Fruit fly (Drosophila melanogaster) whole organism, adult: ENCODE measurements around the gene CG12438.

Experiments used
- CG14711 ChIP-seq: fragments of 200-800 bp; sonication (Bioruptor generic); optimal IDR thresholded peaks from 2 replicates; lab custom pipeline; 2018; ENCODE audit warnings: missing biosample characterization, mild to moderate bottlenecking, missing genetic modification characterization, moderate library complexity
- CG1620 ChIP-seq: fragments of 200-800 bp; sonication (Bioruptor generic); optimal IDR thresholded peaks from 2 replicates; lab custom pipeline; 2016; ENCODE audit warnings: missing biosample characterization, missing genetic modification characterization
- CG33017 ChIP-seq: fragments of 200-800 bp; sonication (Bioruptor generic); optimal IDR thresholded peaks from 2 replicates; lab custom pipeline; 2018; ENCODE audit warnings: missing biosample characterization, mild to moderate bottlenecking, missing genetic modification characterization, moderate library complexity
- CG5204 ChIP-seq: fragments of 200-800 bp; sonication (Bioruptor generic); optimal IDR thresholded peaks from 2 replicates; lab custom pipeline; 2016; ENCODE audit warnings: missing biosample characterization, missing genetic modification characterization
- Clk ChIP-seq: fragments of 200-800 bp; sonication (Bioruptor generic); optimal IDR thresholded peaks from 2 replicates; lab custom pipeline; 2017; ENCODE audit warnings: missing biosample characterization, missing genetic modification characterization
- Crg-1 ChIP-seq: fragments of 200-800 bp; sonication (Bioruptor generic); optimal IDR thresholded peaks from 2 replicates; lab custom pipeline; 2016; ENCODE audit warnings: missing biosample characterization, missing genetic modification characterization
- Hr96 ChIP-seq: fragments of 200-800 bp; sonication (Bioruptor generic); optimal IDR thresholded peaks from 2 replicates; lab custom pipeline; 2016; ENCODE audit warnings: missing biosample characterization, missing genetic modification characterization
- Mnt ChIP-seq: fragments of 200-800 bp; sonication (Bioruptor generic); optimal IDR thresholded peaks from 2 replicates; lab custom pipeline; 2016; ENCODE audit warnings: missing biosample characterization, mild to moderate bottlenecking, missing genetic modification characterization
- bab1 ChIP-seq: fragments of 200-800 bp; sonication (Bioruptor generic); optimal IDR thresholded peaks from 3 replicates; lab custom pipeline; 2019; ENCODE audit warnings: missing biosample characterization, mild to moderate bottlenecking, missing genetic modification characterization, moderate library complexity
- ovo ChIP-seq: fragments of 200-800 bp; sonication (Bioruptor generic); optimal IDR thresholded peaks from 2 replicates; lab custom pipeline; 2016; ENCODE audit warnings: missing biosample characterization, missing genetic modification characterization
- pad ChIP-seq: fragments of 200-800 bp; sonication (Bioruptor generic); optimal IDR thresholded peaks from 3 replicates; lab custom pipeline; 2017; ENCODE audit warnings: missing biosample characterization, missing genetic modification characterization, mild to moderate bottlenecking, moderate library complexity, missing genetic modification reagents
- toe ChIP-seq: fragments of 200-800 bp; sonication (Bioruptor generic); optimal IDR thresholded peaks from 2 replicates; lab custom pipeline; 2016; ENCODE audit warnings: missing biosample characterization, missing genetic modification characterization

DNA sequence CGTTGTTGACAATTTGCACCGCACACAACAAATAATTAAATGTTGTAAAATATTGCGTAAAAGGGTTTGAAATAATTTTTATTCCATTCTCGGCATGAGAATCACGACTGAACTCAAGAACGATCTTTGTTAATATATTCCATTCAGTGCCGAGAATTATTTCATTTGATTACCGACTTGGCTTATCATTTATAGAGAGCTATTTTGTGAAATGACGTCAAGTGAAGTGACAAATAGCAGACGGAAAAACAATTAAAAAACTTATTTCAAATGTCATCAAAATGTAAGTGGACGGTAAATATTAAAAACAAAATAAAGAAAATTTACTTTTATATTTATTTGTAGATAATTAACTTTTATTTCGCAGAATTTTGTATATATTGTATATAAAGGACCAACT is 37.6 kb upstream of the CG12438 start:
- no peak for TF ChIP-seq Hr96 (GFP tag; lab: Kevin White, UChicago)
- no peak for TF ChIP-seq toe
- no peak for TF ChIP-seq CG14711 (tag; lab: Kevin White, UChicago)
- TF ChIP-seq ovo (GFP tag; lab: Kevin White, UChicago): no peak
- TF ChIP-seq pad (GFP tag; lab: Kevin White, UChicago): no peak
- no peak for TF ChIP-seq bab1 (GFP tag; lab: Kevin White, UChicago)
- TF ChIP-seq CG33017 (tag; lab: Kevin White, UChicago): no peak
- TF ChIP-seq Mnt (GFP tag; lab: Kevin White, UChicago): no peak
- TF ChIP-seq Crg-1 (GFP tag; lab: Kevin White, UChicago): no peak
- no peak for TF ChIP-seq CG5204 (GFP tag; lab: Kevin White, UChicago)
- no peak for TF ChIP-seq CG1620 (GFP tag; lab: Kevin White, UChicago)
- TF ChIP-seq Clk (GFP tag; lab: Kevin White, UChicago): no peak
